Worm (Caenorhabditis elegans) whole organism, L2 larva: ENCODE measurements around the gene C17G1.14.
"Not testable (repeated sequence)": the region's sequence is repeated elsewhere in the genome, so short reads cannot be mapped to it uniquely, and the experiment has no call there.

Source experiments
- ZK546.5 ChIP-seq: sonication (generic microtip); optimal IDR thresholded peaks from 2 replicates; lab custom pipeline; 2017; ENCODE audit warnings: missing biosample characterization, missing genetic modification characterization
- ama-1 ChIP-seq: fragments of 150-350 bp; optimal IDR thresholded peaks from 2 replicates; lab custom pipeline; 2018; ENCODE audit warnings: inconsistent platforms
- ceh-82 ChIP-seq: fragments of 150-350 bp; optimal IDR thresholded peaks from 2 replicates; lab custom pipeline; 2014; ENCODE audit warnings: missing biosample characterization, missing genetic modification characterization
- elt-1 ChIP-seq: fragments of 150-350 bp; optimal IDR thresholded peaks from 2 replicates; lab custom pipeline; 2014; ENCODE audit warnings: missing biosample characterization, missing genetic modification characterization
- lin-11 ChIP-seq: fragments of 150-350 bp; sonication (generic microtip); optimal IDR thresholded peaks from 2 replicates; lab custom pipeline; 2014; ENCODE audit warnings: missing biosample characterization, missing genetic modification characterization, inconsistent platforms, mixed read lengths
- lin-13 ChIP-seq: fragments of 150-350 bp; optimal IDR thresholded peaks from 2 replicates; lab custom pipeline; 2014; ENCODE audit warnings: missing biosample characterization, missing genetic modification reagents, missing genetic modification characterization
- lin-39 ChIP-seq: fragments of 150-350 bp; optimal IDR thresholded peaks from 2 replicates; lab custom pipeline; 2014; ENCODE audit warnings: missing biosample characterization, missing genetic modification reagents, missing genetic modification characterization
- nhr-12 ChIP-seq: fragments of 150-350 bp; optimal IDR thresholded peaks from 2 replicates; lab custom pipeline; 2014; ENCODE audit warnings: missing biosample characterization, missing genetic modification characterization
- snpc-4 ChIP-seq: fragments of 150-350 bp; optimal IDR thresholded peaks from 2 replicates; lab custom pipeline; 2014; ENCODE audit warnings: missing biosample characterization, missing genetic modification characterization
- ztf-11 ChIP-seq: sonication (generic microtip); optimal IDR thresholded peaks from 2 replicates; lab custom pipeline; 2017; ENCODE audit warnings: missing biosample characterization, missing genetic modification characterization

DNA sequence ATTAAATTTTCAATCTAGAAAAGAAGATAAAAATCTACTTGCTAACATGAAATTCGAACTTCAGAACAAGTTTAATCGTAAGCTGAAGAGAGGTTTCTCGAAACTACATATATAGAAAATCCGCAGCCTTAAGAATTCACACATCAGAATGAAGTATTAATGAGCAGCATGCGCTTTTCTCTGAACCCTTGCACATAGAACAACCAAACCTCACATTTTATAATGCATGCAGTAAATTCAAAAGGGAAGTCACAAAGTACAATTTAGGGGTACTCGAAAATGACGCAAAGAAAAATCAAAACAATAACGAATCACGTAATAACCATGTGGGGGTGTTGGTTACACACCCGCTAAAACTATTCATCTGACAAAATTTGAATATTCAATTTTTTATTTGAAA, 17.9 kb downstream of the C17G1.14 start:
- not testable (repeated sequence) for TF ChIP-seq nhr-12; ceh-82 (tag; lab: Kevin White, UChicago); ama-1 (lab: Kevin White, UChicago); lin-11; lin-13; ztf-11 (tag; lab: Kevin White, UChicago); snpc-4; lin-39; ZK546.5 (tag; lab: Kevin White, UChicago); elt-1 (tag; lab: Kevin White, UChicago)
